Worm (Caenorhabditis elegans) whole organism, midembryonic: ENCODE results near the gene ZK1127.12.

Experiments used
- cog-1 ChIP-seq: sonication (generic microtip); optimal IDR thresholded peaks from 2 replicates; lab custom pipeline; 2016; ENCODE audit warnings: missing genetic modification characterization, missing compliant biosample characterization
- tab-1 ChIP-seq: fragments of 200-800 bp; sonication (Bioruptor generic); IDR thresholded peaks from 2 replicates; pipeline ENCODE4 v1.3.6; 2022; ENCODE audit warnings: missing genetic modification characterization, missing compliant biosample characterization

- TF ChIP-seq cog-1 (tag; lab: Kevin White, UChicago) (no peak), tab-1 (no peak)
These were observed at the start of gene ZK1127.12 for ce11 chrII:7051778-7052177.
